Fruit fly (Drosophila melanogaster) whole organism, prepupa: ENCODE measurements around the gene Fum2.

Experiments used
- CG32006 ChIP-seq: fragments of 200-800 bp; sonication (Bioruptor generic); optimal IDR thresholded peaks from 3 replicates; lab custom pipeline; 2017; ENCODE audit warnings: missing biosample characterization, mild to moderate bottlenecking, missing genetic modification characterization
- CG34406 ChIP-seq: fragments of 200-800 bp; sonication (Bioruptor generic); optimal IDR thresholded peaks from 3 replicates; lab custom pipeline; 2016; ENCODE audit warnings: missing biosample characterization, missing genetic modification characterization
- Eip93F ChIP-seq: fragments of 200-800 bp; sonication (Bioruptor generic); optimal IDR thresholded peaks from 2 replicates; lab custom pipeline; 2016; ENCODE audit warnings: missing biosample characterization, mild to moderate bottlenecking, missing genetic modification characterization
- Hr39 ChIP-seq: fragments of 200-800 bp; sonication (Bioruptor generic); optimal IDR thresholded peaks from 2 replicates; lab custom pipeline; 2016; ENCODE audit warnings: missing biosample characterization, missing genetic modification characterization
- pdm3 ChIP-seq: fragments of 200-800 bp; sonication (Bioruptor generic); optimal IDR thresholded peaks from 3 replicates; lab custom pipeline; 2016; ENCODE audit warnings: missing biosample characterization, missing genetic modification characterization
- ss ChIP-seq, 2 experiments: fragments of 200-800 bp; sonication (Bioruptor generic); optimal IDR thresholded peaks; 2 replicates in 1 of 2; 3 replicates in 1 of 2; lab custom pipeline; 2017 to 2018; ENCODE audit warnings: mild to moderate bottlenecking in 2 of 2, missing biosample characterization in 2 of 2, missing genetic modification characterization in 2 of 2, moderate library complexity in 1 of 2

DNA sequence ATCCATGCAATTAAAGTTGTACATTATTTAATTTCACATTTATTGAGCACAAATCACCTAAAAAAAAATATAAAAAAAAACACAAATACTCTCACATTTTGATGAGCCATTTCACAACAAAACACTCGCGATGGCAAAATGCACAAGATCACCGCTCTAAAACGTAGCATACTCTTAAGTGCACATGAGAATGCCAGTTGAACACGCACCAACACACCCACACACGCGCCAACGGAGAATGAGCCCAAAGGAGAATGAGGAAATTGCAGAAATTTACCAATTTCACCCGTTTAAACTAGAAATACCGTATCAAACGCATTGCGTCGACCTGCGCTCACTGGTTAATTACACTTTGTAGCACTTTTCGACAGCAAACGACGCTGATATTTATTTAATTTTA is 21.6 kb upstream of the Fum2 start:
- TF ChIP-seq Hr39 (no peak), pdm3 (GFP tag; lab: Kevin White, UChicago) (no peak), ss (GFP tag; optimal IDR thresholded peaks at IDR 0.05; lab: Kevin White, UChicago) (no peak), Eip93F (GFP tag; lab: Kevin White, UChicago) (no peak), CG34406 (GFP tag; lab: Kevin White, UChicago) (no peak), CG32006 (GFP tag; lab: Kevin White, UChicago) (no peak)
